Worm (Caenorhabditis elegans) whole organism, L4 larva: ENCODE results near the gene anp-1.

Experiments used
- R02D3.7 ChIP-seq: fragments of 150-350 bp; sonication (generic microtip); optimal IDR thresholded peaks from 3 replicates; lab custom pipeline; 2014; ENCODE audit warnings: missing biosample characterization, missing genetic modification characterization
- aha-1 ChIP-seq: fragments of 150-350 bp; peaks from one replicate; lab custom pipeline; 2014; ENCODE audit warnings: missing biosample characterization, missing genetic modification characterization
- ama-1 ChIP-seq: fragments of 150-350 bp; optimal IDR thresholded peaks from 2 replicates; lab custom pipeline; 2014; ENCODE audit warnings: inconsistent platforms, mixed read lengths
- daf-16 ChIP-seq, 3 experiments: sonication (generic microtip); optimal IDR thresholded peaks; 2 replicates each; lab custom pipeline; 2016 to 2017; ENCODE audit warnings: missing genetic modification characterization in 3 of 3, missing genetic modification reagents in 3 of 3, mild to moderate bottlenecking in 2 of 3, missing compliant biosample characterization in 2 of 3, missing biosample characterization in 1 of 3, moderate library complexity in 1 of 3
- dmd-8 ChIP-seq: fragments of 200-800 bp; sonication (Bioruptor generic); IDR thresholded peaks from 2 replicates; pipeline ENCODE4 v1.3.6; 2022; ENCODE audit warnings: missing genetic modification characterization, missing compliant biosample characterization
- mxl-2 ChIP-seq: fragments of 200-800 bp; sonication (Bioruptor generic); conservative IDR thresholded peaks from 2 replicates; pipeline ENCODE4 v1.3.6; 2022; ENCODE audit warnings: missing genetic modification reagents, missing genetic modification characterization, missing compliant biosample characterization
- nhr-111 ChIP-seq: fragments of 200-800 bp; sonication (Bioruptor generic); optimal IDR thresholded peaks from 2 replicates; lab custom pipeline; 2018; ENCODE audit warnings: mild to moderate bottlenecking, missing genetic modification characterization, missing compliant biosample characterization
- nhr-237 ChIP-seq: sonication (generic microtip); optimal IDR thresholded peaks from 2 replicates; lab custom pipeline; 2017; ENCODE audit warnings: missing biosample characterization, missing genetic modification characterization
- nhr-25 ChIP-seq: sonication (generic microtip); optimal IDR thresholded peaks from 2 replicates; lab custom pipeline; 2017; ENCODE audit warnings: missing genetic modification characterization, mild to moderate bottlenecking, missing compliant biosample characterization, antibody characterized with exemption, moderate library complexity, borderline replicate concordance; ENCODE audit not compliant: insufficient read depth
- snpc-4 ChIP-seq: fragments of 150-350 bp; optimal IDR thresholded peaks from 2 replicates; lab custom pipeline; 2014; ENCODE audit warnings: missing biosample characterization, missing genetic modification characterization
- tra-1 ChIP-seq: fragments of 200-800 bp; sonication (Bioruptor generic); IDR thresholded peaks from 2 replicates; pipeline ENCODE4 v1.3.6; 2022; ENCODE audit warnings: missing genetic modification reagents, missing genetic modification characterization, missing compliant biosample characterization
- zag-1 ChIP-seq: fragments of 150-350 bp; optimal IDR thresholded peaks from 2 replicates; lab custom pipeline; 2014; ENCODE audit warnings: missing biosample characterization, missing genetic modification characterization

DNA sequence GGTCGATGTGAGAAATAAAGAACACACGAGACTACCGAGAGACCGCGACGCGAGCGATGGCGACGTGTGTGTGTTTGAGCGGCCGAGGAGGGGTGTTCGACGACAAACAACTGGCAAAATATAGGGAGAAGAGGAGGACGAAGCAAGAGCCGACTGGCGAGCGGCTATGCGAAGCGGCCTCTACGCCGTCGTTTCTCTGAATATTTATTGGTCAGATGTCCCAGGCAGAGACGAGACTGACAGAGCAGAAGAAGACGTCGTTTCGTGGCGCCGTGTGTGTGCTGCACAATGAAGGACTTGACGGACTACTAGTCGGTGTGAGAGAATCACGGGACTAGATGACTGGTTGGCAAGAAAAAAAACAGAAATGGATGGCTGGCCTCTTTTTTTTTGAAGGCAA is 40.1 kb upstream of the anp-1 start:
- TF ChIP-seq ama-1 (lab: Kevin White, UChicago) (no peak), dmd-8 (GFP tag; lab: Robert Waterston, UW) (no peak), aha-1 (tag; lab: Kevin White, UChicago) (peak; percentile 97), snpc-4 (tag; lab: Kevin White, UChicago) (no peak), nhr-25 (tag; lab: Kevin White, UChicago) (no peak), mxl-2 (GFP tag; lab: Robert Waterston, UW) (no peak), nhr-237 (tag; lab: Kevin White, UChicago) (no peak), tra-1 (GFP tag; lab: Robert Waterston, UW) (no peak), daf-16 (GFP tag; optimal IDR thresholded peaks at IDR 0.05; lab: Kevin White, UChicago) (no peak), daf-16 (tag; optimal IDR thresholded peaks at IDR 0.05; lab: Kevin White, UChicago) (no peak), zag-1 (tag; lab: Kevin White, UChicago) (no peak), nhr-111 (GFP tag; lab: Kevin White, UChicago) (no peak), R02D3.7 (no peak)
